Fruit fly (Drosophila melanogaster) Kc167 (cell line): ENCODE measurements around the gene CG9664.

ENCODE experiments used
- Myc ChIP-seq: fragments of >200 bp; optimal IDR thresholded peaks from 2 replicates; lab custom pipeline; 2017; ENCODE audit warnings: missing external identifiers
- Sin3A ChIP-seq: fragments of >200 bp; optimal IDR thresholded peaks from 2 replicates; lab custom pipeline; 2018; ENCODE audit warnings: missing external identifiers
- h ChIP-seq: fragments of >200 bp; optimal IDR thresholded peaks from 3 replicates; lab custom pipeline; 2018; ENCODE audit warnings: missing external identifiers
- insv ChIP-seq: fragments of >200 bp; optimal IDR thresholded peaks from 3 replicates; lab custom pipeline; 2018; ENCODE audit warnings: missing external identifiers
- psq ChIP-seq: fragments of >200 bp; optimal IDR thresholded peaks from 2 replicates; lab custom pipeline; 2017; ENCODE audit warnings: missing external identifiers
- ttk ChIP-seq: sonication (Bioruptor generic); optimal IDR thresholded peaks from 2 replicates; lab custom pipeline; 2017; ENCODE audit warnings: missing external identifiers

The CG9664 gene

dm6 chr2L:3278786-3279185, 15.7 kb downstream of the CG9664 start:
- no peak for TF ChIP-seq psq (lab: Kevin White, UChicago)
- no peak for TF ChIP-seq ttk (lab: Kevin White, UChicago)
- TF ChIP-seq Myc (lab: Kevin White, UChicago) = no peak
- TF ChIP-seq insv = no peak
- no peak for TF ChIP-seq Sin3A (lab: Kevin White, UChicago)
- TF ChIP-seq h = no peak

dm6 chr2L:3269137-3269536, 25.4 kb downstream of the CG9664 start, which contains the start of gene CG3347:
Gene CG3347, plus strand, starts transcription at chr2L:3269437.
- no peak for TF ChIP-seq ttk (lab: Kevin White, UChicago)
- TF ChIP-seq insv = no peak
- no peak for TF ChIP-seq Sin3A (lab: Kevin White, UChicago)
- TF ChIP-seq Myc (lab: Kevin White, UChicago) = no peak
- no peak for TF ChIP-seq h
- no peak for TF ChIP-seq psq (lab: Kevin White, UChicago)

- TF ChIP-seq h = no peak
- TF ChIP-seq insv = no peak
Measured at dm6 chr2L:3265635-3266034, 28.9 kb downstream of the CG9664 start.

dm6 chr2L:3246030-3246429, 48.5 kb downstream of the CG9664 start:
- TF ChIP-seq Myc (lab: Kevin White, UChicago) = no peak
- no peak for TF ChIP-seq ttk (lab: Kevin White, UChicago)
- no peak for TF ChIP-seq h
- no peak for TF ChIP-seq Sin3A (lab: Kevin White, UChicago)
- TF ChIP-seq insv = no peak
- TF ChIP-seq psq (lab: Kevin White, UChicago) = no peak
